Fruit fly (Drosophila melanogaster): Measurements from ENCODE around the gene gudu.

The gudu gene

DNA sequence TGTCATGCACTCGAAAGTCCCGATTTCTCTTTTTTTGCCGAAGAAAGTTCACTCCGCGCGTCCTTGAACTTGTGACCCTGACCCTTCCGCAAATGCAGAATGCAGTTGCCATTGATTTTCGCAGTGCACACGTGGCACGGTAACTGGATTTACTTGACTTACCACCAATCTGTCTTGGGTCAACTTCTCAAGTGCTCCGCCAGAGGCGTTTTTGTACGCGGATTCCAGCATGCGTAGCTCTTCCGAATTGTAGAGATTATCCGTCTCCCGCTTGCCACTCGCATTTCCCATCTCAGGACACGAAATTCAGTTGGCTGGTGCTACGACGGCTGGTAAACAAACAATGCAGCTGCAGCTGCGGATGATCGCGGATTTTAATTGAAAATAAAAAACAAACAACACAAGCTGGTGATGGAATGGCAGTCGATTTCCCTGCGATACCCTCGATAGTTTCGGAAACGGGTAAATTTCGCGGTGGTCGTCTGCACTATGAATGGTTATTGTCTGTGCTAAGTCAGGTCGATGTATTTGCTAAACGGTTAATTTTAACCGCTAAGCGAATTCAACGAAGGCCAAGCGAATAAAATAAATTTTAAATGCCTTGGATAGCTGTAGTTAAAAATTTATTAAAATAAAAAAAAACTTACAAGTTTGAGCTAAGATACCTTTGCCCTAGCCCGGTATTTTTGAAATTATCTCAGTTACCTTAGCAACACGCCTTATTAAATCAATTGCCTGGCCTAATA lies at the start of gene gudu, which contains the start of gene CG5149 (continued):
- peak; percentile 94 for TF ChIP-seq pita (GFP tag; optimal IDR thresholded peaks at IDR 0.05)
- TF ChIP-seq lmd (GFP tag; IDR thresholded peaks at IDR 0.05): no peak
- no peak for TF ChIP-seq wdn (GFP tag; IDR thresholded peaks at IDR 0.05)
- no peak for TF ChIP-seq psq (GFP tag; optimal IDR thresholded peaks at IDR 0.05)
- no peak for TF ChIP-seq grau (tag; optimal IDR thresholded peaks at IDR 0.05)
- TF ChIP-seq CG8281 (tag; optimal IDR thresholded peaks at IDR 0.05): no peak
- no peak for TF ChIP-seq Elba2 (GFP tag; optimal IDR thresholded peaks at IDR 0.05)
- peak; percentile 21 for TF ChIP-seq CG8290 (GFP tag; optimal IDR thresholded peaks at IDR 0.05)
- TF ChIP-seq CG8290 (tag; optimal IDR thresholded peaks at IDR 0.05): no peak
- no peak for TF ChIP-seq tio (GFP tag; optimal IDR thresholded peaks at IDR 0.05)
- TF ChIP-seq B-H2 (GFP tag; optimal IDR thresholded peaks at IDR 0.05): no peak
- peak; percentile 24 for TF ChIP-seq HmgD (GFP tag; optimal IDR thresholded peaks at IDR 0.05)
- no peak for TF ChIP-seq CkIIα-i1 (GFP tag; IDR thresholded peaks at IDR 0.05)
- TF ChIP-seq cato (GFP tag; optimal IDR thresholded peaks at IDR 0.05; ENCODE audit: borderline replicate concordance): no peak
- TF ChIP-seq Ptx1 (GFP tag; IDR thresholded peaks at IDR 0.05): no peak
- TF ChIP-seq CG18262 (tag; optimal IDR thresholded peaks at IDR 0.05): peak; percentile 31
- TF ChIP-seq grn (GFP tag; optimal IDR thresholded peaks at IDR 0.05): no peak
- no peak for TF ChIP-seq ttk (GFP tag; IDR thresholded peaks at IDR 0.05)
- TF ChIP-seq D (optimal IDR thresholded peaks at IDR 0.05): no peak
- TF ChIP-seq D (GFP tag; optimal IDR thresholded peaks at IDR 0.05): no peak
- TF ChIP-seq dm (GFP tag; optimal IDR thresholded peaks at IDR 0.05): peak; percentile 5
- TF ChIP-seq CG3847 (GFP tag; IDR thresholded peaks at IDR 0.05): no peak; the same call in 1 of the 2 replicates
- TF ChIP-seq CG43689 (GFP tag; IDR thresholded peaks at IDR 0.05): no peak
- no peak for TF ChIP-seq PHDP (tag; optimal IDR thresholded peaks at IDR 0.05)
- TF ChIP-seq CG18619 (GFP tag; optimal IDR thresholded peaks at IDR 0.05): no peak
- TF ChIP-seq ro (GFP tag; IDR thresholded peaks at IDR 0.05): no peak
- peak; percentile 22; the same call in 1 of the 3 replicates for TF ChIP-seq row (GFP tag; IDR thresholded peaks at IDR 0.05)
- TF ChIP-seq az2 (GFP tag; optimal IDR thresholded peaks at IDR 0.05): no peak
- peak; percentile 95 for TF ChIP-seq Opbp (GFP tag; IDR thresholded peaks at IDR 0.05; ENCODE audit: partially characterized antibody)
- no peak for TF ChIP-seq Xbp1 (GFP tag; optimal IDR thresholded peaks at IDR 0.05)
- no peak for TF ChIP-seq CG17186 (GFP tag; optimal IDR thresholded peaks at IDR 0.05)
- no peak for TF ChIP-seq CG1832 (GFP tag; optimal IDR thresholded peaks at IDR 0.05)
- no peak for TF ChIP-seq tap (tag; optimal IDR thresholded peaks at IDR 0.05)
- no peak for TF ChIP-seq ind (GFP tag; optimal IDR thresholded peaks at IDR 0.05)
- TF ChIP-seq ara (GFP tag; IDR thresholded peaks at IDR 0.05): no peak
- no peak for TF ChIP-seq maf-S (GFP tag; optimal IDR thresholded peaks at IDR 0.05)
- no peak for TF ChIP-seq CG17612 (GFP tag; IDR thresholded peaks at IDR 0.05)
- TF ChIP-seq CG8388 (GFP tag; optimal IDR thresholded peaks at IDR 0.05): no peak
- TF ChIP-seq CG17802 (tag; optimal IDR thresholded peaks at IDR 0.05): no peak
- no peak for TF ChIP-seq CG1233 (GFP tag; optimal IDR thresholded peaks at IDR 0.05)
- no peak for TF ChIP-seq CG3281 (GFP tag; optimal IDR thresholded peaks at IDR 0.05)
- TF ChIP-seq CG12155 (GFP tag; optimal IDR thresholded peaks at IDR 0.05): no peak
- TF ChIP-seq ash1 (GFP tag; optimal IDR thresholded peaks at IDR 0.05): no peak
- peak; percentile 88; the same call in 2 of the 3 replicates for TF ChIP-seq mld (GFP tag; IDR thresholded peaks at IDR 0.05; ENCODE audit: partially characterized antibody)
- no peak for TF ChIP-seq Sry-β (GFP tag; optimal IDR thresholded peaks at IDR 0.05)
- 0 out of 3 replicates have a peak, but pooled peaks have one; percentile 34 for TF ChIP-seq Dbx (GFP tag; IDR thresholded peaks at IDR 0.05)
- no peak for TF ChIP-seq Nf-YC (tag; optimal IDR thresholded peaks at IDR 0.05)
- no peak for TF ChIP-seq Oaz (GFP tag; IDR thresholded peaks at IDR 0.05)
- no peak for TF ChIP-seq emc (GFP tag; optimal IDR thresholded peaks at IDR 0.05)
- TF ChIP-seq salm (tag; optimal IDR thresholded peaks at IDR 0.05): no peak
- peak; percentile 73 for TF ChIP-seq vvl (GFP tag; IDR thresholded peaks at IDR 0.05)
- no peak for TF ChIP-seq zfh2 (GFP tag; optimal IDR thresholded peaks at IDR 0.05)

Measured in whole organism, embryonic.